Worm (Caenorhabditis elegans): ENCODE data around the gene ucr-1.

ce11 chrIII:5594350-5594749 is 2.4 kb downstream of the ucr-1 start:
- TF ChIP-seq med-1 (GFP tag; optimal IDR thresholded peaks at IDR 0.05; ENCODE audit: insufficient read depth), result no peak
- TF ChIP-seq tab-1 (GFP tag; IDR thresholded peaks at IDR 0.05), result no peak
- TF ChIP-seq ztf-23 (GFP tag; IDR thresholded peaks at IDR 0.05), result no peak
- no peak for TF ChIP-seq T22C8.4 (GFP tag; IDR thresholded peaks at IDR 0.05)
- no peak for TF ChIP-seq ref-1 (GFP tag; conservative IDR thresholded peaks at IDR 0.05)
- no peak for TF ChIP-seq flt-1 (GFP tag; IDR thresholded peaks at IDR 0.05)
